Fruit fly (Drosophila melanogaster) whole organism, embryonic: ENCODE results near the gene Men.
A peak's percentile ranks its signal among the peaks of the same experiment; 100 is the strongest.

Experiments used
- ATbp ChIP-seq: fragments of 200-800 bp; sonication (Bioruptor generic); optimal IDR thresholded peaks from 2 replicates; lab custom pipeline; 2017; ENCODE audit warnings: missing biosample characterization, mild to moderate bottlenecking, missing genetic modification characterization, missing genetic modification reagents
- Atf3 ChIP-seq: fragments of 200-800 bp; sonication (Bioruptor generic); optimal IDR thresholded peaks from 3 replicates; lab custom pipeline; 2016; ENCODE audit warnings: missing biosample characterization, missing genetic modification characterization
- CG10959 ChIP-seq: fragments of 200-800 bp; sonication (Bioruptor generic); IDR thresholded peaks from 2 replicates; pipeline ENCODE4 v1.3.6; 2022; ENCODE audit warnings: missing biosample characterization, missing genetic modification characterization
- CG12104 ChIP-seq: fragments of 200-800 bp; sonication (Bioruptor generic); optimal IDR thresholded peaks from 3 replicates; lab custom pipeline; 2016; ENCODE audit warnings: missing biosample characterization, missing genetic modification characterization
- CG17612 ChIP-seq: fragments of 200-800 bp; sonication (Bioruptor generic); IDR thresholded peaks from 2 replicates; pipeline ENCODE4 v1.3.6; 2022; ENCODE audit warnings: missing biosample characterization, missing genetic modification characterization
- CG17912 ChIP-seq: fragments of 200-800 bp; sonication (Bioruptor generic); optimal IDR thresholded peaks from 2 replicates; lab custom pipeline; 2018; ENCODE audit warnings: missing biosample characterization, mild to moderate bottlenecking, missing genetic modification characterization
- CG18599 ChIP-seq: fragments of 200-800 bp; sonication (Bioruptor generic); optimal IDR thresholded peaks from 3 replicates; lab custom pipeline; 2017; ENCODE audit warnings: missing biosample characterization, missing genetic modification characterization, mild to moderate bottlenecking, moderate library complexity, missing genetic modification reagents
- CG2116 ChIP-seq: fragments of 200-800 bp; sonication (Bioruptor generic); optimal IDR thresholded peaks from 3 replicates; lab custom pipeline; 2018; ENCODE audit warnings: missing biosample characterization, mild to moderate bottlenecking, missing genetic modification characterization
- CG2875 ChIP-seq: fragments of 200-800 bp; sonication (Bioruptor generic); optimal IDR thresholded peaks from 2 replicates; lab custom pipeline; 2017; ENCODE audit warnings: missing biosample characterization, mild to moderate bottlenecking, missing genetic modification characterization, missing genetic modification reagents
- CG3163 ChIP-seq: fragments of 200-800 bp; sonication (Bioruptor generic); optimal IDR thresholded peaks from 3 replicates; lab custom pipeline; 2016; ENCODE audit warnings: missing biosample characterization, missing genetic modification characterization
- CG33557 ChIP-seq: fragments of 200-800 bp; sonication (Bioruptor generic); optimal IDR thresholded peaks from 2 replicates; lab custom pipeline; 2019; ENCODE audit warnings: missing biosample characterization, mild to moderate bottlenecking, missing genetic modification characterization, moderate library complexity
- CG42726 ChIP-seq: fragments of 200-800 bp; sonication (Bioruptor generic); IDR thresholded peaks from 2 replicates; pipeline ENCODE4 v1.3.6; 2022; ENCODE audit warnings: missing biosample characterization, missing genetic modification characterization; ENCODE audit not compliant: partially characterized antibody
- CG6765 ChIP-seq: fragments of 200-800 bp; sonication (Bioruptor generic); optimal IDR thresholded peaks from 3 replicates; lab custom pipeline; 2017; ENCODE audit warnings: missing biosample characterization, mild to moderate bottlenecking, missing genetic modification characterization
- CG7556 ChIP-seq: fragments of 200-800 bp; sonication (Bioruptor generic); optimal IDR thresholded peaks from 2 replicates; lab custom pipeline; 2017; ENCODE audit warnings: missing biosample characterization, mild to moderate bottlenecking, missing genetic modification characterization
- CG8089 ChIP-seq: fragments of 200-800 bp; sonication (Bioruptor generic); optimal IDR thresholded peaks from 3 replicates; lab custom pipeline; 2016; ENCODE audit warnings: missing biosample characterization, missing genetic modification characterization
- CG8281 ChIP-seq: fragments of 200-800 bp; sonication (Bioruptor generic); optimal IDR thresholded peaks from 2 replicates; lab custom pipeline; 2018; ENCODE audit warnings: missing biosample characterization, mild to moderate bottlenecking, missing genetic modification characterization, moderate library complexity
- CG8290 ChIP-seq, 3 experiments: fragments of 200-800 bp; sonication (Bioruptor generic); optimal IDR thresholded peaks; 2 replicates each; lab custom pipeline; 2016 to 2019; ENCODE audit warnings: missing biosample characterization in 3 of 3, missing genetic modification characterization in 3 of 3, mild to moderate bottlenecking in 2 of 3, moderate library complexity in 1 of 3
- CG8388 ChIP-seq: fragments of 200-800 bp; sonication (Bioruptor generic); optimal IDR thresholded peaks from 2 replicates; lab custom pipeline; 2019; ENCODE audit warnings: missing biosample characterization, mild to moderate bottlenecking, missing genetic modification characterization, moderate library complexity
- CG8765 ChIP-seq: fragments of 200-800 bp; sonication (Bioruptor generic); IDR thresholded peaks from 2 replicates; pipeline ENCODE4 v1.3.6; 2022; ENCODE audit warnings: missing biosample characterization, missing genetic modification characterization
- Dbx ChIP-seq: fragments of 200-800 bp; sonication (Bioruptor generic); IDR thresholded peaks from 3 replicates; pipeline ENCODE4 v1.3.6; 2022; ENCODE audit warnings: missing biosample characterization, missing genetic modification characterization
- HmgD ChIP-seq: fragments of 200-800 bp; sonication (Bioruptor generic); optimal IDR thresholded peaks from 3 replicates; lab custom pipeline; 2016; ENCODE audit warnings: missing biosample characterization, missing genetic modification characterization
- HmgZ ChIP-seq: fragments of 200-800 bp; sonication (Bioruptor generic); optimal IDR thresholded peaks from 2 replicates; lab custom pipeline; 2018; ENCODE audit warnings: missing biosample characterization, mild to moderate bottlenecking, missing genetic modification characterization
- Hsf ChIP-seq: fragments of 200-800 bp; sonication (Bioruptor generic); optimal IDR thresholded peaks from 3 replicates; lab custom pipeline; 2016; ENCODE audit warnings: missing biosample characterization, missing genetic modification characterization
- MTF-1 ChIP-seq: fragments of 200-800 bp; sonication (Bioruptor generic); optimal IDR thresholded peaks from 2 replicates; lab custom pipeline; 2018; ENCODE audit warnings: missing biosample characterization, mild to moderate bottlenecking, missing genetic modification characterization, borderline replicate concordance
- Meics ChIP-seq: fragments of 200-800 bp; sonication (Bioruptor generic); optimal IDR thresholded peaks from 2 replicates; lab custom pipeline; 2017; ENCODE audit warnings: missing biosample characterization, mild to moderate bottlenecking, missing genetic modification characterization
- Myb ChIP-seq: fragments of 200-800 bp; sonication (Bioruptor generic); optimal IDR thresholded peaks from 2 replicates; lab custom pipeline; 2016; ENCODE audit warnings: missing biosample characterization, missing genetic modification characterization
- Oli ChIP-seq: fragments of 200-800 bp; sonication (Bioruptor generic); optimal IDR thresholded peaks from 2 replicates; lab custom pipeline; 2018; ENCODE audit warnings: missing biosample characterization, mild to moderate bottlenecking, missing genetic modification characterization, moderate library complexity
- Optix ChIP-seq: fragments of 200-800 bp; sonication (Bioruptor generic); IDR thresholded peaks from 3 replicates; pipeline ENCODE4 v1.3.6; 2022; ENCODE audit warnings: missing biosample characterization, missing genetic modification characterization
- Poxn ChIP-seq: fragments of 200-800 bp; sonication (Bioruptor generic); IDR thresholded peaks from 2 replicates; pipeline ENCODE4 v1.3.6; 2022; ENCODE audit warnings: missing biosample characterization, missing genetic modification characterization
- Ravus ChIP-seq: fragments of 200-800 bp; sonication (Bioruptor generic); IDR thresholded peaks from 2 replicates; pipeline ENCODE4 v1.3.6; 2022; ENCODE audit warnings: missing biosample characterization, missing genetic modification characterization
- Tbp ChIP-seq: fragments of >200 bp; optimal IDR thresholded peaks from 2 replicates; lab custom pipeline; 2018; ENCODE audit warnings: missing biosample characterization, missing genetic modification characterization
- aop ChIP-seq: fragments of 200-800 bp; sonication (Bioruptor generic); IDR thresholded peaks from 2 replicates; pipeline ENCODE4 v1.3.6; 2022; ENCODE audit warnings: missing biosample characterization, missing genetic modification characterization
- ato ChIP-seq: fragments of 200-800 bp; sonication (Bioruptor generic); IDR thresholded peaks from 2 replicates; pipeline ENCODE4 v1.3.6; 2022; ENCODE audit warnings: missing biosample characterization, missing genetic modification characterization; ENCODE audit not compliant: partially characterized antibody
- az2 ChIP-seq: fragments of 200-800 bp; sonication (Bioruptor generic); optimal IDR thresholded peaks from 3 replicates; lab custom pipeline; 2016; ENCODE audit warnings: missing biosample characterization, missing genetic modification characterization
- bbx ChIP-seq: fragments of 200-800 bp; sonication (Bioruptor generic); IDR thresholded peaks from 2 replicates; pipeline ENCODE4 v1.3.6; 2022; ENCODE audit warnings: missing biosample characterization, missing genetic modification characterization; ENCODE audit not compliant: partially characterized antibody
- bsh ChIP-seq, 2 experiments: fragments of 200-800 bp; sonication (Bioruptor generic); optimal IDR thresholded peaks; 2 replicates each; lab custom pipeline; 2017 to 2018; ENCODE audit warnings: mild to moderate bottlenecking in 2 of 2, missing biosample characterization in 2 of 2, missing genetic modification characterization in 2 of 2, moderate library complexity in 1 of 2
- caup ChIP-seq: fragments of 200-800 bp; sonication (Bioruptor generic); optimal IDR thresholded peaks from 3 replicates; lab custom pipeline; 2017; ENCODE audit warnings: missing biosample characterization, mild to moderate bottlenecking, missing genetic modification characterization, moderate library complexity; ENCODE audit not compliant: severe bottlenecking
- da ChIP-seq: fragments of 200-800 bp; sonication (Bioruptor generic); optimal IDR thresholded peaks from 2 replicates; lab custom pipeline; 2016; ENCODE audit warnings: missing biosample characterization, missing genetic modification characterization
- emc ChIP-seq: fragments of 200-800 bp; sonication (Bioruptor generic); optimal IDR thresholded peaks from 2 replicates; lab custom pipeline; 2016; ENCODE audit warnings: missing biosample characterization, missing genetic modification characterization
- ems ChIP-seq: fragments of 200-800 bp; sonication (Bioruptor generic); optimal IDR thresholded peaks from 3 replicates; lab custom pipeline; 2016; ENCODE audit warnings: missing biosample characterization, missing genetic modification characterization
- ken ChIP-seq: fragments of 200-800 bp; sonication (Bioruptor generic); IDR thresholded peaks from 3 replicates; pipeline ENCODE4 v1.3.6; 2022; ENCODE audit warnings: missing biosample characterization, missing genetic modification characterization
- lab ChIP-seq: fragments of 200-800 bp; sonication (Bioruptor generic); optimal IDR thresholded peaks from 3 replicates; lab custom pipeline; 2017; ENCODE audit warnings: missing biosample characterization, missing genetic modification characterization, mild to moderate bottlenecking, moderate library complexity, missing genetic modification reagents
- nmo ChIP-seq: fragments of 200-800 bp; sonication (Bioruptor generic); optimal IDR thresholded peaks from 2 replicates; lab custom pipeline; 2018; ENCODE audit warnings: missing biosample characterization, mild to moderate bottlenecking, missing genetic modification characterization, moderate library complexity
- p53 ChIP-seq: fragments of 200-800 bp; sonication (Bioruptor generic); optimal IDR thresholded peaks from 2 replicates; lab custom pipeline; 2016; ENCODE audit warnings: missing biosample characterization, missing genetic modification characterization
- pita ChIP-seq: fragments of 200-800 bp; sonication (Bioruptor generic); optimal IDR thresholded peaks from 2 replicates; lab custom pipeline; 2017; ENCODE audit warnings: missing biosample characterization, mild to moderate bottlenecking, missing genetic modification characterization
- prd ChIP-seq, 3 experiments: fragments of >200 bp in 2 of 3; fragments of 200-800 bp in 1 of 3; sonication (Bioruptor generic) in 1 of 3; optimal IDR thresholded peaks in 2 of 3; IDR thresholded peaks in 1 of 3; 2 replicates in 2 of 3; 3 replicates in 1 of 3; pipeline versions ENCODE4 v1.3.6 to Lab custom; 2017 to 2022; ENCODE audit warnings: missing biosample characterization in 1 of 3, missing genetic modification characterization in 1 of 3
- sob ChIP-seq: fragments of 200-800 bp; sonication (Bioruptor generic); IDR thresholded peaks from 2 replicates; pipeline ENCODE4 v1.3.6; 2022; ENCODE audit warnings: missing biosample characterization, missing genetic modification characterization
- ssp ChIP-seq: fragments of 200-800 bp; sonication (Bioruptor generic); IDR thresholded peaks from 2 replicates; pipeline ENCODE4 v1.3.6; 2022; ENCODE audit warnings: missing biosample characterization, missing genetic modification characterization
- tgo ChIP-seq: fragments of 200-800 bp; sonication (Bioruptor generic); IDR thresholded peaks from 3 replicates; pipeline ENCODE4 v1.3.6; 2022; ENCODE audit warnings: missing biosample characterization, missing genetic modification characterization
- tx ChIP-seq: fragments of 200-800 bp; sonication (Bioruptor generic); optimal IDR thresholded peaks from 2 replicates; lab custom pipeline; 2016; ENCODE audit warnings: missing biosample characterization, missing genetic modification characterization

Gene Men

dm6 chr3R:12751027-12751426, 28.8 kb upstream of the Men start (continued):
- TF ChIP-seq CG10959 (GFP tag; lab: Robert Waterston, UW): no peak
- no peak for TF ChIP-seq ATbp (GFP tag; lab: Kevin White, UChicago)
- TF ChIP-seq da: no peak
- no peak for TF ChIP-seq pita (GFP tag; lab: Kevin White, UChicago)
- 0 out of 3 replicates have a peak, but pooled peaks have one; percentile 25 for TF ChIP-seq ken
- TF ChIP-seq sob (GFP tag; lab: Robert Waterston, UW): no peak
- no peak for TF ChIP-seq CG33557 (GFP tag; lab: Kevin White, UChicago)
- TF ChIP-seq CG2116 (GFP tag; lab: Kevin White, UChicago): no peak
- no peak for TF ChIP-seq CG8388 (GFP tag; lab: Kevin White, UChicago)
- no peak for TF ChIP-seq aop
- TF ChIP-seq CG12104: no peak
- peak; percentile 18 for TF ChIP-seq Hsf
- peak; percentile 63 for TF ChIP-seq lab (GFP tag; lab: Kevin White, UChicago)
- TF ChIP-seq CG8290 (GFP tag; optimal IDR thresholded peaks at IDR 0.05; lab: Kevin White, UChicago): no peak
- TF ChIP-seq CG8290 (tag; optimal IDR thresholded peaks at IDR 0.05; lab: Kevin White, UChicago): no peak
- no peak for TF ChIP-seq ems
- TF ChIP-seq Ravus (GFP tag; lab: Robert Waterston, UW): no peak
- TF ChIP-seq CG18599 (GFP tag; lab: Kevin White, UChicago): peak; percentile 69
- no peak for TF ChIP-seq Myb (GFP tag; lab: Kevin White, UChicago)
- no peak for TF ChIP-seq CG8089 (GFP tag; lab: Kevin White, UChicago)
- no peak for TF ChIP-seq CG6765 (GFP tag; lab: Kevin White, UChicago)
- TF ChIP-seq caup (GFP tag; lab: Kevin White, UChicago): peak; percentile 5
- no peak for TF ChIP-seq tx (GFP tag; lab: Kevin White, UChicago)
- no peak for TF ChIP-seq CG8765 (GFP tag; lab: Robert Waterston, UW)
- peak; percentile 47 for TF ChIP-seq CG7556 (GFP tag; lab: Kevin White, UChicago)
- TF ChIP-seq nmo (GFP tag; lab: Kevin White, UChicago): peak; percentile 36
- no peak for TF ChIP-seq prd (optimal IDR thresholded peaks at IDR 0.05; lab: Kevin White, UChicago)
- 0 out of 3 replicates have a peak, but pooled peaks have one; percentile 17 for TF ChIP-seq prd (GFP tag; IDR thresholded peaks at IDR 0.05; lab: Robert Waterston, UW)
- TF ChIP-seq Dbx: no peak
- no peak for TF ChIP-seq CG42726 (GFP tag; lab: Robert Waterston, UW)
- TF ChIP-seq CG3163 (GFP tag; lab: Kevin White, UChicago): no peak
- no peak for TF ChIP-seq CG17612
- TF ChIP-seq Optix (GFP tag; lab: Robert Waterston, UW): no peak
- TF ChIP-seq ato (GFP tag; lab: Robert Waterston, UW): no peak
- no peak for TF ChIP-seq emc (GFP tag; lab: Kevin White, UChicago)
- TF ChIP-seq HmgD (GFP tag; lab: Kevin White, UChicago): no peak
- TF ChIP-seq CG8281 (tag; lab: Kevin White, UChicago): no peak
- no peak for TF ChIP-seq Poxn (GFP tag; lab: Robert Waterston, UW)
- no peak for TF ChIP-seq Tbp
- TF ChIP-seq az2 (GFP tag; lab: Kevin White, UChicago): peak; percentile 14
- no peak for TF ChIP-seq p53 (GFP tag; lab: Kevin White, UChicago)
- no peak for TF ChIP-seq bbx (GFP tag; lab: Robert Waterston, UW)
- peak; percentile 6 for TF ChIP-seq Oli (tag; lab: Kevin White, UChicago)
- TF ChIP-seq Atf3 (GFP tag; lab: Kevin White, UChicago): no peak
- peak; percentile 25; the same call in 2 of the 3 replicates for TF ChIP-seq tgo
- peak; percentile 31 for TF ChIP-seq Meics (GFP tag; lab: Kevin White, UChicago)
- TF ChIP-seq CG2875 (GFP tag; lab: Kevin White, UChicago): no peak
- no peak for TF ChIP-seq HmgZ (tag; lab: Kevin White, UChicago)
- no peak for TF ChIP-seq bsh (GFP tag; optimal IDR thresholded peaks at IDR 0.05; lab: Kevin White, UChicago)
- TF ChIP-seq ssp: no peak
- no peak for TF ChIP-seq MTF-1
- no peak for TF ChIP-seq CG17912 (GFP tag; lab: Kevin White, UChicago)
